Worm (Caenorhabditis elegans): ENCODE results near the gene acl-3.

The acl-3 gene

DNA sequence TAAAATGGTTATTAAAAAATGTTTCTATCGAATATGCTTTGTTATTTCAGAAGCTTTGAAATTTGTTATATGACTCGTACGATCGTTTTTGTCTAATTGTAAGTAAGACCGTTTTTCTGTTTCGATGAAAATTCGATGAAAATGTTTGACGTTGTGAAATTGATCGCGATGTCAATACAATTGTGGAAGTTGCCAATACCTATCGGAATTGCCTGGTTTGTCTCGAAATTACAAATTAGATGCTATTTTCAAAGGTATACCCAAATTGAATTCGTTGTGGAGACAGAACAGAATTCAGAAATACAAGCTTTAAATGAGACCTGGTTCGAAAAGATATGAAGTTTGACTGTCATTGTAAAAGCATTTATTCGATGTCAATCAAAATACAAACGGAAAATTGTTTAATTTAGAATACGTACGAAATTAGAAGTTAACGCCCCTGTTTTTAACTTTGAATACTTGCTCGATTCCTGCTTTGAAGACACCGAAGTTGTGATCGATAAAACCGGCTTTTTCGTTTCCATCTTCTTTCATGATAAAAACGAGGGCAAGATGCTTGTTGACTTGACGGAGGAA lies 48.5 kb downstream of the acl-3 start (continued):
- no peak for TF ChIP-seq nfyb-1 (GFP tag; IDR thresholded peaks at IDR 0.05)
- no peak for TF ChIP-seq lin-40 (tag; optimal IDR thresholded peaks at IDR 0.05)
- TF ChIP-seq Y79H2A.3 (GFP tag; conservative IDR thresholded peaks at IDR 0.05): no peak
- TF ChIP-seq ceh-91 (GFP tag; IDR thresholded peaks at IDR 0.05): no peak
- no peak for TF ChIP-seq egl-44 (GFP tag; IDR thresholded peaks at IDR 0.05)
- no peak for TF ChIP-seq sptf-2 (GFP tag; optimal IDR thresholded peaks at IDR 0.05)
- TF ChIP-seq ceh-40 (GFP tag; IDR thresholded peaks at IDR 0.05): no peak
- TF ChIP-seq Y95B8A.8 (GFP tag; IDR thresholded peaks at IDR 0.05): no peak

DNA sequence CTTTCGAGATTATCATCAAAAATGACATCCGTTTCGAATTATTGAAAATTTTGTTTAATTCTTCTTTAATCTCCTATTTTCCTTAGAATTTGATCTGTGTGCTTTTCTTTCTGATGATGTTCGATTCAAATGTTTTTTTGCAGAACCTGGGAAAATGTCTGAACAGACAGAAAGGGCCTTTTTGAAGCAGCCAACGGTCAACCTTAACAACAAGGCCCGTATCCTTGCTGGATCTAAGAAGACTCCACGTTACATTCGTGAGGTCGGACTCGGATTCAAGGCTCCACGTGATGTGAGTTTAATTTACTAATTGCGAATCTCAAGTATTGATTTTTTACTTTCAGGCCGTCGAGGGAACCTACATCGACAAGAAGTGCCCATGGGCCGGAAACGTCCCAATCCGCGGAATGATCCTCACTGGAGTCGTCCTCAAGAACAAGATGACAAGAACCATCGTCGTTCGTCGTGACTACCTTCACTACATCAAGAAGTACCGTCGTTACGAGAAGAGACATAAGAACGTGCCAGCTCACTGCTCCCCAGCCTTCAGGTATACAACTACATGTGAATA lies 49.2 kb downstream of the acl-3 start, which contains the start of gene rps-11:
Gene rps-11, plus strand, starts transcription at position 144 of the 571 bp plus-strand sequence.
- TF ChIP-seq tbp1 (GFP tag; optimal IDR thresholded peaks at IDR 0.05) (no peak), bed-1 (GFP tag; IDR thresholded peaks at IDR 0.05) (0 out of 2 replicates have a peak, but pooled peaks have one; percentile 48)

ce11 chrIV:11601721-11602405 lies 50.0 kb downstream of the acl-3 start:
- TF ChIP-seq let-607 (tag; optimal IDR thresholded peaks at IDR 0.05) (no peak), F49E8.2 (tag; optimal IDR thresholded peaks at IDR 0.05; ENCODE audit: insufficient read depth) (peak; percentile 78), F22D6.2 (tag; optimal IDR thresholded peaks at IDR 0.05) (no peak), madf-3 (GFP tag; IDR thresholded peaks at IDR 0.05) (peak; percentile 74; the same call in 1 of the 2 replicates), tbp1 (GFP tag; optimal IDR thresholded peaks at IDR 0.05) (peak; percentile 60), ceh-27 (GFP tag; optimal IDR thresholded peaks at IDR 0.05) (peak; percentile 32), madf-10 (tag; optimal IDR thresholded peaks at IDR 0.05) (peak; percentile 11), lin-54 (GFP tag; optimal IDR thresholded peaks at IDR 0.05) (peak; percentile 36), K12H6.12 (tag; optimal IDR thresholded peaks at IDR 0.05) (peak; percentile 15), ZK185.1 (tag; optimal IDR thresholded peaks at IDR 0.05; ENCODE audit: poor library complexity, severe bottlenecking) (peak; percentile 62), F23B12.7 (tag; optimal IDR thresholded peaks at IDR 0.05; ENCODE audit: insufficient read depth) (peak; percentile 75), lin-35 (GFP tag; optimal IDR thresholded peaks at IDR 0.05) (peak in 1 of 3 experiments; percentile 37), chd-7 (tag; optimal IDR thresholded peaks at IDR 0.05) (peak; percentile 5), ceh-100 (GFP tag; IDR thresholded peaks at IDR 0.05) (peak; percentile 64), F33H1.4 (GFP tag; IDR thresholded peaks at IDR 0.05) (peak; percentile 94), rec-8 (tag; optimal IDR thresholded peaks at IDR 0.05) (peak in 1 of 2 experiments; percentile 21), ztf-18 (tag; optimal IDR thresholded peaks at IDR 0.05) (no peak), snpc-1.3 (tag; optimal IDR thresholded peaks at IDR 0.05; ENCODE audit: insufficient read depth) (peak; percentile 79), tlf-1 (GFP tag; optimal IDR thresholded peaks at IDR 0.05) (peak; percentile 35), cebp-1 (GFP tag; IDR thresholded peaks at IDR 0.05) (no peak), cebp-1 (tag; optimal IDR thresholded peaks at IDR 0.05) (peak; percentile 57), attf-3 (GFP tag; conservative IDR thresholded peaks at IDR 0.05) (no peak; the same call in 1 of the 2 replicates), nfyb-1 (GFP tag; IDR thresholded peaks at IDR 0.05) (peak; percentile 60; the same call in 1 of the 2 replicates), ceh-79 (tag; optimal IDR thresholded peaks at IDR 0.05) (no peak), attf-5 (GFP tag; optimal IDR thresholded peaks at IDR 0.05) (peak; percentile 30), ceh-91 (GFP tag; IDR thresholded peaks at IDR 0.05) (peak; percentile 67), dox-1 (GFP tag; IDR thresholded peaks at IDR 0.05) (peak; percentile 62; the same call in 1 of the 2 replicates), hsf-1 (GFP tag; IDR thresholded peaks at IDR 0.05) (peak; percentile 28; the same call in 1 of the 2 replicates), him-1 (tag; optimal IDR thresholded peaks at IDR 0.05) (no peak), Y53G8AR.9 (GFP tag; conservative IDR thresholded peaks at IDR 0.05) (peak; percentile 35; the same call in 1 of the 2 replicates), K11D2.4 (GFP tag; IDR thresholded peaks at IDR 0.05) (0 out of 2 replicates have a peak, but pooled peaks have one; percentile 14), snpc-4 (GFP tag; optimal IDR thresholded peaks at IDR 0.05) (no peak), snpc-4 (tag; optimal IDR thresholded peaks at IDR 0.05) (peak; percentile 25 to 57 (median 36))
